Worm (Caenorhabditis elegans) whole organism, late embryonic: Measurements from ENCODE around the gene cacn-1.

ENCODE experiments used
- C08G9.2 ChIP-seq: sonication (generic microtip); optimal IDR thresholded peaks from 2 replicates; lab custom pipeline; 2016; ENCODE audit warnings: mild to moderate bottlenecking, missing genetic modification characterization, moderate library complexity, missing compliant biosample characterization
- C38D4.7 ChIP-seq: fragments of 200-800 bp; sonication (Bioruptor generic); optimal IDR thresholded peaks from 2 replicates; lab custom pipeline; 2018; ENCODE audit warnings: mild to moderate bottlenecking, missing genetic modification characterization, moderate library complexity, missing compliant biosample characterization
- Y22D7AL.16 ChIP-seq: sonication (generic microtip); optimal IDR thresholded peaks from 2 replicates; lab custom pipeline; 2016; ENCODE audit warnings: missing genetic modification characterization, missing compliant biosample characterization
- ama-1 ChIP-seq: fragments of 150-350 bp; optimal IDR thresholded peaks from 2 replicates; lab custom pipeline; 2014
- ceh-22 ChIP-seq: sonication (generic microtip); optimal IDR thresholded peaks from 2 replicates; lab custom pipeline; 2017; ENCODE audit warnings: missing biosample characterization, missing genetic modification characterization
- ceh-34 ChIP-seq: sonication (generic microtip); optimal IDR thresholded peaks from 2 replicates; lab custom pipeline; 2016; ENCODE audit warnings: mild to moderate bottlenecking, missing genetic modification characterization, missing compliant biosample characterization
- ceh-48 ChIP-seq: sonication (generic microtip); optimal IDR thresholded peaks from 2 replicates; lab custom pipeline; 2016; ENCODE audit warnings: missing genetic modification characterization, inconsistent platforms, missing compliant biosample characterization
- ceh-6 ChIP-seq: fragments of 200-800 bp; sonication (Bioruptor generic); optimal IDR thresholded peaks from 2 replicates; lab custom pipeline; 2018; ENCODE audit warnings: mild to moderate bottlenecking, missing genetic modification characterization, missing compliant biosample characterization
- che-1 ChIP-seq: sonication (generic microtip); optimal IDR thresholded peaks from 2 replicates; lab custom pipeline; 2016; ENCODE audit warnings: mild to moderate bottlenecking, missing genetic modification characterization, missing compliant biosample characterization
- dve-1 ChIP-seq: sonication (generic microtip); optimal IDR thresholded peaks from 2 replicates; lab custom pipeline; 2017; ENCODE audit warnings: antibody characterized with exemption, mild to moderate bottlenecking, missing genetic modification characterization, missing compliant biosample characterization
- elt-4 ChIP-seq: sonication (generic microtip); optimal IDR thresholded peaks from 2 replicates; lab custom pipeline; 2016; ENCODE audit warnings: missing genetic modification characterization, missing compliant biosample characterization
- ets-4 ChIP-seq: sonication (generic microtip); optimal IDR thresholded peaks from 2 replicates; lab custom pipeline; 2016; ENCODE audit warnings: missing genetic modification characterization, missing compliant biosample characterization
- fax-1 ChIP-seq: sonication (generic microtip); optimal IDR thresholded peaks from 2 replicates; lab custom pipeline; 2016; ENCODE audit warnings: missing genotype, missing genetic modification characterization, missing compliant biosample characterization
- gmeb-2 ChIP-seq: sonication (generic microtip); optimal IDR thresholded peaks from 2 replicates; lab custom pipeline; 2016; ENCODE audit warnings: missing genetic modification characterization, inconsistent platforms, missing compliant biosample characterization
- hlh-30 ChIP-seq: sonication (generic microtip); optimal IDR thresholded peaks from 2 replicates; lab custom pipeline; 2017; ENCODE audit warnings: antibody characterized with exemption, missing genetic modification characterization, missing compliant biosample characterization; ENCODE audit not compliant: insufficient read depth
- lim-6 ChIP-seq: sonication (generic microtip); optimal IDR thresholded peaks from 2 replicates; lab custom pipeline; 2016; ENCODE audit warnings: missing genetic modification characterization, missing compliant biosample characterization
- mec-3 ChIP-seq: sonication (generic microtip); optimal IDR thresholded peaks from 2 replicates; lab custom pipeline; 2016; ENCODE audit warnings: borderline replicate concordance, missing genetic modification characterization, missing compliant biosample characterization
- nfya-1 ChIP-seq: sonication (generic microtip); optimal IDR thresholded peaks from 2 replicates; lab custom pipeline; 2017; ENCODE audit warnings: missing genetic modification characterization, mild to moderate bottlenecking, missing compliant biosample characterization, antibody characterized with exemption, moderate library complexity
- pat-9 ChIP-seq: fragments of 200-800 bp; sonication (Bioruptor generic); optimal IDR thresholded peaks from 2 replicates; lab custom pipeline; 2018; ENCODE audit warnings: mild to moderate bottlenecking, missing genetic modification characterization, moderate library complexity, missing compliant biosample characterization
- pha-2 ChIP-seq: sonication (generic microtip); optimal IDR thresholded peaks from 2 replicates; lab custom pipeline; 2017; ENCODE audit warnings: mild to moderate bottlenecking, missing genetic modification characterization, missing compliant biosample characterization
- pqm-1 ChIP-seq: sonication (generic microtip); optimal IDR thresholded peaks from 2 replicates; lab custom pipeline; 2016; ENCODE audit warnings: missing genetic modification characterization, missing compliant biosample characterization
- pros-1 ChIP-seq: fragments of 150-350 bp; optimal IDR thresholded peaks from 2 replicates; lab custom pipeline; 2014; ENCODE audit warnings: missing biosample characterization, missing genetic modification reagents, missing genetic modification characterization
- sdc-2 ChIP-seq: sonication (generic microtip); optimal IDR thresholded peaks from 2 replicates; lab custom pipeline; 2016; ENCODE audit warnings: missing genotype, missing genetic modification characterization, missing compliant biosample characterization
- sox-4 ChIP-seq: sonication (generic microtip); optimal IDR thresholded peaks from 2 replicates; lab custom pipeline; 2017; ENCODE audit warnings: mild to moderate bottlenecking, missing genetic modification characterization, inconsistent platforms, missing compliant biosample characterization
- tbx-7 ChIP-seq: sonication (generic microtip); optimal IDR thresholded peaks from 2 replicates; lab custom pipeline; 2016; ENCODE audit warnings: missing genotype, missing genetic modification characterization, missing compliant biosample characterization
- ttx-3 ChIP-seq: sonication (generic microtip); optimal IDR thresholded peaks from 2 replicates; lab custom pipeline; 2016; ENCODE audit warnings: missing genetic modification reagents, missing genetic modification characterization, missing compliant biosample characterization
- unc-42 ChIP-seq: sonication (generic microtip); optimal IDR thresholded peaks from 2 replicates; lab custom pipeline; 2016; ENCODE audit warnings: missing genotype, missing genetic modification characterization, missing compliant biosample characterization
- unc-55 ChIP-seq: sonication (generic microtip); optimal IDR thresholded peaks from 2 replicates; lab custom pipeline; 2017; ENCODE audit warnings: missing biosample characterization, missing genetic modification reagents, missing genetic modification characterization
- zip-5 ChIP-seq: sonication (generic microtip); optimal IDR thresholded peaks from 2 replicates; lab custom pipeline; 2016; ENCODE audit warnings: missing genetic modification characterization, missing compliant biosample characterization

cacn-1 gene

ce11 chrII:14096814-14097213, 45.1 kb downstream of the cacn-1 start:
- peak; percentile 46 for TF ChIP-seq elt-4 (tag; lab: Kevin White, UChicago)
- no peak for TF ChIP-seq pat-9
- no peak for TF ChIP-seq mec-3 (tag; lab: Kevin White, UChicago)
- peak; percentile 17 for TF ChIP-seq sdc-2
- TF ChIP-seq ceh-22 (tag; lab: Kevin White, UChicago), result no peak
- no peak for TF ChIP-seq unc-55 (GFP tag; lab: Kevin White, UChicago)
- TF ChIP-seq unc-42 (tag; lab: Kevin White, UChicago), result no peak

ce11 chrII:14095875-14096274, 46.1 kb downstream of the cacn-1 start:
- TF ChIP-seq ceh-34 (tag; lab: Kevin White, UChicago), result no peak
- no peak for TF ChIP-seq ets-4
- no peak for TF ChIP-seq C08G9.2
- TF ChIP-seq lim-6 (tag; lab: Kevin White, UChicago), result no peak
- no peak for TF ChIP-seq pros-1 (tag; lab: Kevin White, UChicago)
- TF ChIP-seq hlh-30, result no peak
- TF ChIP-seq, all 69 proteins: peak for 0

- TF ChIP-seq che-1 (no peak), pqm-1 (tag; lab: Kevin White, UChicago) (no peak), tbx-7 (tag; lab: Kevin White, UChicago) (no peak), gmeb-2 (tag; lab: Kevin White, UChicago) (no peak), sox-4 (tag; lab: Kevin White, UChicago) (no peak), ceh-22 (tag; lab: Kevin White, UChicago) (no peak), ceh-48 (tag; lab: Kevin White, UChicago) (no peak)
These were observed 47.4 kb downstream of the cacn-1 start, which contains the start of gene col-87 for ce11 chrII:14094590-14094989. TSS of gene col-87 (minus strand) at chrII:14094690.

ce11 chrII:14091182-14091581, 50.8 kb downstream of the cacn-1 start:
- no peak for TF ChIP-seq fax-1 (tag; lab: Kevin White, UChicago)
- no peak for TF ChIP-seq zip-5

ce11 chrII:14089796-14090372, 52.1 kb downstream of the cacn-1 start:
- TF ChIP-seq nfya-1, result peak; percentile 93
- no peak for TF ChIP-seq ceh-6 (GFP tag; lab: Kevin White, UChicago)

- TF ChIP-seq ama-1 (no peak), hlh-30 (no peak), Y22D7AL.16 (tag; lab: Kevin White, UChicago) (no peak), C38D4.7 (no peak), gmeb-2 (tag; lab: Kevin White, UChicago) (no peak), pqm-1 (tag; lab: Kevin White, UChicago) (no peak), ceh-48 (tag; lab: Kevin White, UChicago) (no peak), ttx-3 (tag; lab: Kevin White, UChicago) (no peak), dve-1 (tag; lab: Kevin White, UChicago) (no peak), pha-2 (tag; lab: Kevin White, UChicago) (no peak)
These were observed 55.0 kb downstream of the cacn-1 start for ce11 chrII:14086931-14087330.
